Fruit fly (Drosophila melanogaster): ENCODE results near the gene Ugt303B1.
A peak's percentile ranks its signal among the peaks of the same experiment; 100 is the strongest.

dm6 chr3R:23508304-23508703 lies 28.2 kb downstream of the Ugt303B1 start:
- peak; percentile 67 for TF ChIP-seq Smox (GFP tag; optimal IDR thresholded peaks at IDR 0.05)
- TF ChIP-seq CG10669 (GFP tag; optimal IDR thresholded peaks at IDR 0.05), result peak; percentile 70
- TF ChIP-seq net (GFP tag; optimal IDR thresholded peaks at IDR 0.05), result peak; percentile 54
- peak; percentile 60 for TF ChIP-seq CG9139 (GFP tag; optimal IDR thresholded peaks at IDR 0.05)

Data from whole organism, prepupa.